Worm (Caenorhabditis elegans) whole organism, young adult: Measurements from ENCODE around the gene C17E7.13.

ENCODE experiments used
- B0019.2 ChIP-seq: fragments of 200-800 bp; sonication (Bioruptor generic); conservative IDR thresholded peaks from 2 replicates; pipeline ENCODE4 v1.3.6; 2022; ENCODE audit warnings: missing genetic modification reagents, missing genetic modification characterization, missing compliant biosample characterization
- B0336.3 ChIP-seq: fragments of 200-800 bp; sonication (Bioruptor generic); IDR thresholded peaks from 2 replicates; pipeline ENCODE4 v1.3.6; 2022; ENCODE audit warnings: missing genetic modification characterization, missing compliant biosample characterization
- C06A6.2 ChIP-seq: fragments of 200-800 bp; sonication (Bioruptor generic); conservative IDR thresholded peaks from 2 replicates; pipeline ENCODE4 v1.3.6; 2022; ENCODE audit warnings: missing genetic modification characterization, missing compliant biosample characterization
- D2030.7 ChIP-seq: fragments of 200-800 bp; sonication (Bioruptor generic); IDR thresholded peaks from 2 replicates; pipeline ENCODE4 v1.3.6; 2022; ENCODE audit warnings: missing genetic modification reagents, missing genetic modification characterization, missing compliant biosample characterization
- F33H1.4 ChIP-seq: fragments of 200-800 bp; sonication (Bioruptor generic); IDR thresholded peaks from 2 replicates; pipeline ENCODE4 v1.3.6; 2022; ENCODE audit warnings: missing genetic modification reagents, missing genetic modification characterization, missing compliant biosample characterization
- F52B5.7 ChIP-seq: sonication (generic microtip); optimal IDR thresholded peaks from 2 replicates; lab custom pipeline; 2016; ENCODE audit warnings: mild to moderate bottlenecking, missing genetic modification characterization, missing compliant biosample characterization
- K12H6.12 ChIP-seq: fragments of 200-800 bp; sonication (Bioruptor generic); optimal IDR thresholded peaks from 2 replicates; lab custom pipeline; 2018; ENCODE audit warnings: mild to moderate bottlenecking, missing genetic modification characterization, missing compliant biosample characterization
- T26A5.8 ChIP-seq: sonication (generic microtip); optimal IDR thresholded peaks from 2 replicates; lab custom pipeline; 2016; ENCODE audit warnings: missing genetic modification characterization, missing compliant biosample characterization
- Y53G8AR.9 ChIP-seq: fragments of 200-800 bp; sonication (Bioruptor generic); conservative IDR thresholded peaks from 2 replicates; pipeline ENCODE4 v1.3.6; 2022; ENCODE audit warnings: missing genetic modification reagents, missing genetic modification characterization, missing compliant biosample characterization
- Y95B8A.8 ChIP-seq: fragments of 200-800 bp; sonication (Bioruptor generic); IDR thresholded peaks from 2 replicates; pipeline ENCODE4 v1.3.6; 2022; ENCODE audit warnings: missing genetic modification reagents, missing genetic modification characterization, missing compliant biosample characterization
- ZK185.1 ChIP-seq: sonication (generic microtip); optimal IDR thresholded peaks from 2 replicates; lab custom pipeline; 2016; ENCODE audit warnings: mild to moderate bottlenecking, missing genetic modification characterization, missing compliant biosample characterization; ENCODE audit not compliant: poor library complexity, severe bottlenecking
- ama-1 ChIP-seq, 3 experiments: fragments of 150-350 bp in 1 of 3; sonication (generic microtip) in 2 of 3; optimal IDR thresholded peaks; 2 replicates each; lab custom pipeline; 2014 to 2018; ENCODE audit warnings: missing biosample characterization in 2 of 3, missing genetic modification characterization in 2 of 3, missing genetic modification reagents in 2 of 3
- aptf-2 ChIP-seq: fragments of 200-800 bp; sonication (Bioruptor generic); conservative IDR thresholded peaks from 2 replicates; pipeline ENCODE4 v1.3.6; 2022; ENCODE audit warnings: missing genetic modification reagents, missing genetic modification characterization, missing compliant biosample characterization
- atf-7 ChIP-seq: sonication (generic microtip); optimal IDR thresholded peaks from 2 replicates; lab custom pipeline; 2017; ENCODE audit warnings: mild to moderate bottlenecking, missing genetic modification characterization, missing compliant biosample characterization
- attf-5 ChIP-seq: fragments of 200-800 bp; sonication (Bioruptor generic); optimal IDR thresholded peaks from 2 replicates; lab custom pipeline; 2018; ENCODE audit warnings: mild to moderate bottlenecking, missing genetic modification characterization, missing compliant biosample characterization
- attf-6 ChIP-seq: fragments of 200-800 bp; sonication (Bioruptor generic); IDR thresholded peaks from 2 replicates; pipeline ENCODE4 v1.3.6; 2022; ENCODE audit warnings: missing genetic modification reagents, missing genetic modification characterization, missing compliant biosample characterization
- cebp-2 ChIP-seq: fragments of 200-800 bp; sonication (Bioruptor generic); IDR thresholded peaks from 2 replicates; pipeline ENCODE4 v1.3.6; 2022; ENCODE audit warnings: missing genetic modification characterization, missing compliant biosample characterization
- ceh-100 ChIP-seq: fragments of 200-800 bp; sonication (Bioruptor generic); IDR thresholded peaks from 2 replicates; pipeline ENCODE4 v1.3.6; 2022; ENCODE audit warnings: missing genetic modification reagents, missing genetic modification characterization, missing compliant biosample characterization
- ceh-40 ChIP-seq: fragments of 200-800 bp; sonication (Bioruptor generic); IDR thresholded peaks from 2 replicates; pipeline ENCODE4 v1.3.6; 2022; ENCODE audit warnings: missing genetic modification characterization, missing compliant biosample characterization
- dox-1 ChIP-seq: fragments of 200-800 bp; sonication (Bioruptor generic); IDR thresholded peaks from 2 replicates; pipeline ENCODE4 v1.3.6; 2022; ENCODE audit warnings: missing genetic modification reagents, missing genetic modification characterization, missing compliant biosample characterization
- dpff-1 ChIP-seq: sonication (generic microtip); optimal IDR thresholded peaks from 2 replicates; lab custom pipeline; 2017; ENCODE audit warnings: mild to moderate bottlenecking, missing genetic modification characterization, missing compliant biosample characterization
- egl-44 ChIP-seq: fragments of 200-800 bp; sonication (Bioruptor generic); IDR thresholded peaks from 2 replicates; pipeline ENCODE4 v1.3.6; 2022; ENCODE audit warnings: missing genetic modification reagents, missing genetic modification characterization, missing compliant biosample characterization
- ekl-4 ChIP-seq: fragments of 200-800 bp; sonication (Bioruptor generic); IDR thresholded peaks from 2 replicates; pipeline ENCODE4 v1.3.6; 2022; ENCODE audit warnings: missing genetic modification reagents, missing genetic modification characterization, missing compliant biosample characterization
- hlh-12 ChIP-seq: sonication (generic microtip); optimal IDR thresholded peaks from 2 replicates; lab custom pipeline; 2016; ENCODE audit warnings: missing genetic modification characterization, missing compliant biosample characterization
- hmg-1.2 ChIP-seq: fragments of 200-800 bp; sonication (Bioruptor generic); IDR thresholded peaks from 2 replicates; pipeline ENCODE4 v1.3.6; 2022; ENCODE audit warnings: missing genetic modification reagents, missing genetic modification characterization, missing compliant biosample characterization
- lin-26 ChIP-seq: fragments of 200-800 bp; sonication (Bioruptor generic); IDR thresholded peaks from 2 replicates; pipeline ENCODE4 v1.3.6; 2022; ENCODE audit warnings: missing genetic modification reagents, missing genetic modification characterization, missing compliant biosample characterization
- lsy-27 ChIP-seq: sonication (generic microtip); optimal IDR thresholded peaks from 2 replicates; lab custom pipeline; 2017; ENCODE audit warnings: missing genetic modification characterization, mild to moderate bottlenecking, missing compliant biosample characterization, antibody characterized with exemption, missing genotype, borderline replicate concordance; ENCODE audit not compliant: insufficient read depth
- madf-10 ChIP-seq: sonication (generic microtip); optimal IDR thresholded peaks from 2 replicates; lab custom pipeline; 2016; ENCODE audit warnings: mild to moderate bottlenecking, missing genetic modification characterization, missing compliant biosample characterization
- madf-8 ChIP-seq: fragments of 200-800 bp; sonication (Bioruptor generic); conservative IDR thresholded peaks from 2 replicates; pipeline ENCODE4 v1.3.6; 2022; ENCODE audit warnings: missing genetic modification reagents, missing genetic modification characterization, missing compliant biosample characterization
- mes-4 ChIP-seq: sonication (generic microtip); optimal IDR thresholded peaks from 2 replicates; lab custom pipeline; 2016; ENCODE audit warnings: missing genotype, missing genetic modification characterization, missing compliant biosample characterization
- nhr-27 ChIP-seq: fragments of 200-800 bp; sonication (Bioruptor generic); optimal IDR thresholded peaks from 2 replicates; lab custom pipeline; 2018; ENCODE audit warnings: mild to moderate bottlenecking, missing genetic modification characterization, moderate library complexity, missing compliant biosample characterization
- nhr-80 ChIP-seq: sonication (generic microtip); optimal IDR thresholded peaks from 2 replicates; lab custom pipeline; 2016; ENCODE audit warnings: missing genetic modification characterization, missing compliant biosample characterization
- rpc-1 ChIP-seq, 2 experiments: fragments of 150-350 bp in 1 of 2; sonication (generic microtip) in 1 of 2; optimal IDR thresholded peaks; 2 replicates each; lab custom pipeline; 2014 to 2018; ENCODE audit warnings: missing biosample characterization in 1 of 2, missing genetic modification characterization in 1 of 2, missing genetic modification reagents in 1 of 2, missing genotype in 1 of 2
- sdz-38 ChIP-seq: sonication (generic microtip); optimal IDR thresholded peaks from 2 replicates; lab custom pipeline; 2016; ENCODE audit warnings: missing genotype, missing genetic modification characterization, missing compliant biosample characterization
- tbp1 ChIP-seq: fragments of 200-800 bp; sonication (Bioruptor generic); optimal IDR thresholded peaks from 2 replicates; lab custom pipeline; 2018; ENCODE audit warnings: mild to moderate bottlenecking, missing genetic modification characterization, missing compliant biosample characterization
- ztf-25 ChIP-seq: fragments of 200-800 bp; sonication (Bioruptor generic); IDR thresholded peaks from 2 replicates; pipeline ENCODE4 v1.3.6; 2022; ENCODE audit warnings: missing genetic modification reagents, missing genetic modification characterization, missing compliant biosample characterization
- ztf-6 ChIP-seq: fragments of 200-800 bp; sonication (Bioruptor generic); IDR thresholded peaks from 2 replicates; pipeline ENCODE4 v1.3.6; 2022; ENCODE audit warnings: missing genetic modification reagents, missing genetic modification characterization, missing compliant biosample characterization

Gene C17E7.13

DNA sequence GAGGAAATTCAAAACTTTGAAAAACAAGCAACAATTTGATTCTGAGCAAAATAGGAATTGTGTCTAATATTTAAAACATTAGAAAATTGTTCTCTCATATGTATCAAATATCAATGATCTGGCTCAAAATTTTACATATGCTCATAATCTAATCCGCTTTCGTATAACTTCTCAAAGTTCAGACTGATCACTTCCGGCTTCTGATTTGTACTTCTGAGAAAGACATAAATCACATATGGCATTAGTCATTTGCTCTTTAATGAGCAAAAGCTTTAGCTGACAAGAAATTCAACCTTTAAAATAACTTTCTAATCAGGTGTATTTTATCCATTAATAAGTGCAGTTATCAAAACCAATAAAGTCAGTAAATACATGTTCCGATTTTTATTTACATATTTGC lies 33.2 kb downstream of the C17E7.13 start (continued):
- TF ChIP-seq F52B5.7 (tag; lab: Kevin White, UChicago) (no peak), tbp1 (GFP tag; lab: Kevin White, UChicago) (no peak), B0336.3 (no peak), atf-7 (no peak), lsy-27 (tag; lab: Kevin White, UChicago) (no peak), hmg-1.2 (no peak)

DNA sequence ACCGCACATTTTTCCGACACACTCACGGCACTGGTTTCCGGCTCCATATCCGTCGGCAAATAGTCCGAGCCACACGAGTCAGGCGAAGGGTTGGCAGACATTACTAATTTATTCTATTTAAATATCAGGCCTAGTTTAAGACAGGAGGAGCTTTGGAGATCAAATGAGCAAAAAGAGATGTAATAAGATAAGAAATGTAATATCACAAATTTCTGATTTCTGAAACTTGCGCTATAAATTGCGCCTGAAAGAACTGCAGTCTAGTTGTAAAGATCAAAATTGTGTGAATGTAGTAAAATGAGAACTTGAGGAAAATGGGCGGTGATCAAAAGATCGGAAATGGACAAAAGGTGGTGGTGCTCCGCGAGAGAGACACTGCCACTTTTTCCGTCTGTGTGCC lies 34.2 kb downstream of the C17E7.13 start, which contains the start of gene nhr-186:
Gene nhr-186, minus strand, starts transcription at position 101 of the 400 bp plus-strand sequence.
- TF ChIP-seq ceh-40 (GFP tag; lab: Robert Waterston, UW) (no peak), D2030.7 (GFP tag; lab: Robert Waterston, UW) (no peak), C06A6.2 (GFP tag; lab: Robert Waterston, UW) (no peak)

DNA sequence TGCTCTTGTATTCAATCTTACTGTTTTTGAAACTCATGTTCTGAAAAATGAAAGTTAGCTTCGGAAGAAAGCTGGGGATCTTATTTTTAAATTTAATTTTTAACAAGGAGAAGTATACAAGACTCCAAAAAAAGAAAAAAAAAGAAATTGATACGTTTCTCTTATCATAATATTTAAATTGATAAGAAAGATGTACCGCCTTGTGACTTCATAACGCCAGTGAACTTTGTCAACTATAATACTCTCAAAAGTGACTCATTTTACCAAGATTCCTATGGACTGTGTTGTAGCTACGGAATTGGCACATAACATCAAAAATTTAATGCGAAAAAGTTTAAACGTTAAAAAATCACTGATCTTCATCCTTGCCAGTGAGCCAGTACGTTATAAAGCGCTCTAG lies 37.3 kb downstream of the C17E7.13 start:
- peak; percentile 64 for TF ChIP-seq nhr-80 (tag; lab: Kevin White, UChicago)
- TF ChIP-seq ama-1 (optimal IDR thresholded peaks at IDR 0.05; lab: Kevin White, UChicago) = no peak
- TF ChIP-seq ama-1 (GFP tag; optimal IDR thresholded peaks at IDR 0.05; lab: Kevin White, UChicago) = no peak

DNA sequence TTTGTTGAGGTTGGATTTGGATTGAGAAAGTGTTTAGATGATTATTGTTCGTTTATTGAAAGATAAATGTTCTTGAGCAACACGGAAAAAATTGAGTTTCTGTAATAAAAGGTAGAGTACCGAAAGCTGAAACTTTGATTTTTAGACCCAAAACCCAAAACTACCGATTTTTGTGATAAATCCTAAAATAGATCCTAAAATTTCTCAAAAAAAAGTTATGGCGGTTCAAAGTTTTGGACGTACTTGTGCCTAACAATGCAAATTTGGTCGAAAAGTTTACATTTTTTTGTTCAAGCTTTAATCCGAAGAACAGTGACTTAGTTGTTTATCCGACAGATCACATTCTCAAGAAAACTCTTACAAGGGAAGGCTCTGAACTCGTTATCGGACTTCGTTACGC lies 41.8 kb downstream of the C17E7.13 start, which contains the start of gene nhr-185:
Gene nhr-185, minus strand, starts transcription at position 101 of the 400 bp plus-strand sequence.
- TF ChIP-seq dpff-1 (tag; lab: Kevin White, UChicago) (no peak), K12H6.12 (tag; lab: Kevin White, UChicago) (no peak), egl-44 (GFP tag; lab: Robert Waterston, UW) (no peak), T26A5.8 (no peak), F33H1.4 (GFP tag; lab: Robert Waterston, UW) (no peak), aptf-2 (GFP tag; lab: Robert Waterston, UW) (no peak), Y53G8AR.9 (GFP tag; lab: Robert Waterston, UW) (no peak), madf-10 (no peak), attf-6 (no peak), rpc-1 (optimal IDR thresholded peaks at IDR 0.05; lab: Kevin White, UChicago) (no peak), rpc-1 (tag; optimal IDR thresholded peaks at IDR 0.05; lab: Kevin White, UChicago) (no peak), lin-26 (GFP tag; lab: Robert Waterston, UW) (no peak), nhr-27 (tag; lab: Kevin White, UChicago) (no peak), Y95B8A.8 (no peak), sdz-38 (tag; lab: Kevin White, UChicago) (no peak), cebp-2 (no peak), ztf-25 (GFP tag; lab: Robert Waterston, UW) (no peak), ceh-100 (GFP tag; lab: Robert Waterston, UW) (no peak), ztf-6 (no peak)

DNA sequence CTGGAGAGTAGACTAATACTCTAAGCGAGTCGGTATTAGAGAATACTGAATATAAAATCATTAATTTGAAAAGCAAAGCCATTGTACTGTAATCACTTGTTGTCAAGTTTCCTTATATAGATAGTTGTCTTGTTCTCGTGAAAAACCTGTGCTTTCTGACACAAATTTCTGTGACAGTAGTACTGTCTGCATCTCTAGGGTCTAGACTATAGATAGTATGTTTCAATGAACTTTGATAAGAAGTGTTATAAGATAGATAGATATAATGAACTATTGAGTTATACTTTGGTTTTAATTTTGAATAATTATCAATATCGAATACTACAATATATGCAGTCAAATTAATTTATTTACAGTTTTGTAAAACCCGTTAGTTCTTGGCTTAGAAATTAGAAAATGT lies 45.2 kb downstream of the C17E7.13 start, which contains the start of gene ugt-32:
Gene ugt-32, minus strand, starts transcription at position 82 of the 400 bp plus-strand sequence.
- TF ChIP-seq nhr-80 (tag; lab: Kevin White, UChicago) = peak; percentile 22
- TF ChIP-seq attf-5 (GFP tag; lab: Kevin White, UChicago) = no peak

DNA sequence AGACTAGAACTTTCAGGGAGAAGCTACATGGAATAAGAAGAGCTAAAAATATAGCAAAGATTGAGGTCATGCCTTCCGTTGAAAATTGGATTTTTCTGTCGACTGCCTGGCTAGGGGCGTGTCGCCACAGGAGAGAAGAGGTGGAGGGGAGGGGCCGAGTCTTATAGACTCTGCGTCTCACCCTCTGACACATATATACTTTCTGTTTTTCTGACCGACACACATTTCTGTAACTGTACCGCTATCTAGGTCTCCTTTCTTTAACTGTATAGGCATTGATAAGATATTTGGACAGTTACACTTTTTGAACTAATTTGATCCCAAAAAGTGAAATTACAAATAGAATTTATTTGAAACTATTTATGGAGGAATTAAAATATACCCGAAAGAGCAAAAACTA lies 47.6 kb downstream of the C17E7.13 start:
- TF ChIP-seq nhr-80 (tag; lab: Kevin White, UChicago) (peak; percentile 40), dox-1 (0 out of 2 replicates have a peak, but pooled peaks have one; percentile 1), rpc-1 (optimal IDR thresholded peaks at IDR 0.05; lab: Kevin White, UChicago) (no peak), rpc-1 (tag; optimal IDR thresholded peaks at IDR 0.05; lab: Kevin White, UChicago) (no peak), ZK185.1 (no peak), madf-8 (GFP tag; lab: Robert Waterston, UW) (no peak), ekl-4 (no peak), mes-4 (tag; lab: Kevin White, UChicago) (no peak), B0019.2 (GFP tag; lab: Robert Waterston, UW) (no peak), hlh-12 (tag; lab: Kevin White, UChicago) (no peak)
